Fruit fly (Drosophila melanogaster) whole organism, embryonic: Measurements from ENCODE around the gene CNMa.

Source experiments
- CG10321 ChIP-seq: fragments of 200-800 bp; sonication (Bioruptor generic); IDR thresholded peaks from 2 replicates; pipeline ENCODE4 v1.3.6; 2022; ENCODE audit warnings: missing biosample characterization, missing genetic modification characterization
- CG10462 ChIP-seq: fragments of 200-800 bp; sonication (Bioruptor generic); optimal IDR thresholded peaks from 2 replicates; lab custom pipeline; 2016; ENCODE audit warnings: missing biosample characterization, missing genetic modification characterization
- CG11085 ChIP-seq: fragments of 200-800 bp; sonication (Bioruptor generic); IDR thresholded peaks from 2 replicates; pipeline ENCODE4 v1.3.6; 2022; ENCODE audit warnings: missing biosample characterization, missing genetic modification characterization
- CG1233 ChIP-seq: fragments of 200-800 bp; sonication (Bioruptor generic); optimal IDR thresholded peaks from 4 replicates; lab custom pipeline; 2018; ENCODE audit warnings: missing biosample characterization, mild to moderate bottlenecking, missing genetic modification characterization
- CG13624 ChIP-seq: fragments of 200-800 bp; sonication (Bioruptor generic); optimal IDR thresholded peaks from 2 replicates; lab custom pipeline; 2016; ENCODE audit warnings: missing biosample characterization, missing genetic modification characterization
- CG15479 ChIP-seq: fragments of 200-800 bp; sonication (Bioruptor generic); optimal IDR thresholded peaks from 3 replicates; lab custom pipeline; 2019; ENCODE audit warnings: missing biosample characterization, mild to moderate bottlenecking, missing genetic modification characterization, moderate library complexity
- CG17359 ChIP-seq: fragments of 200-800 bp; sonication (Bioruptor generic); optimal IDR thresholded peaks from 3 replicates; lab custom pipeline; 2018; ENCODE audit warnings: missing biosample characterization, mild to moderate bottlenecking, missing genetic modification characterization, moderate library complexity
- CG18599 ChIP-seq: fragments of 200-800 bp; sonication (Bioruptor generic); optimal IDR thresholded peaks from 3 replicates; lab custom pipeline; 2017; ENCODE audit warnings: missing biosample characterization, missing genetic modification characterization, mild to moderate bottlenecking, moderate library complexity, missing genetic modification reagents
- CG18764 ChIP-seq: fragments of 200-800 bp; sonication (Bioruptor generic); optimal IDR thresholded peaks from 3 replicates; lab custom pipeline; 2016; ENCODE audit warnings: missing biosample characterization, missing genetic modification characterization
- CG3163 ChIP-seq: fragments of 200-800 bp; sonication (Bioruptor generic); optimal IDR thresholded peaks from 3 replicates; lab custom pipeline; 2016; ENCODE audit warnings: missing biosample characterization, missing genetic modification characterization
- CG6791 ChIP-seq: fragments of 200-800 bp; sonication (Bioruptor generic); IDR thresholded peaks from 3 replicates; pipeline ENCODE4 v1.3.6; 2022; ENCODE audit warnings: missing biosample characterization, missing genetic modification characterization; ENCODE audit not compliant: partially characterized antibody
- CG7928 ChIP-seq: fragments of 200-800 bp; sonication (Bioruptor generic); optimal IDR thresholded peaks from 2 replicates; lab custom pipeline; 2017; ENCODE audit warnings: missing biosample characterization, mild to moderate bottlenecking, missing genetic modification characterization
- CTCF ChIP-seq: fragments of 200-800 bp; sonication (Bioruptor generic); optimal IDR thresholded peaks from 2 replicates; lab custom pipeline; 2017; ENCODE audit warnings: missing biosample characterization, mild to moderate bottlenecking, missing genetic modification characterization, moderate library complexity
- Eip74EF ChIP-seq, 2 experiments: fragments of 200-800 bp in 1 of 2; fragments of >200 bp in 1 of 2; sonication (Bioruptor generic) in 1 of 2; optimal IDR thresholded peaks; 2 replicates each; lab custom pipeline; 2017 to 2019; ENCODE audit warnings: missing biosample characterization in 2 of 2, missing genetic modification characterization in 2 of 2, mild to moderate bottlenecking in 1 of 2, moderate library complexity in 1 of 2
- GATAe ChIP-seq: fragments of 200-800 bp; sonication (Bioruptor generic); conservative IDR thresholded peaks from 2 replicates; pipeline ENCODE4 v1.3.6; 2022; ENCODE audit warnings: missing biosample characterization, missing genetic modification characterization
- Gsc ChIP-seq: fragments of 200-800 bp; sonication (Bioruptor generic); IDR thresholded peaks from 2 replicates; pipeline ENCODE4 v1.3.6; 2022; ENCODE audit warnings: missing biosample characterization, missing genetic modification characterization
- HLH4C ChIP-seq: fragments of 200-800 bp; sonication (Bioruptor generic); IDR thresholded peaks from 3 replicates; pipeline ENCODE4 v1.3.6; 2022; ENCODE audit warnings: missing biosample characterization, missing genetic modification characterization; ENCODE audit not compliant: partially characterized antibody
- Myb ChIP-seq: fragments of 200-800 bp; sonication (Bioruptor generic); optimal IDR thresholded peaks from 2 replicates; lab custom pipeline; 2016; ENCODE audit warnings: missing biosample characterization, missing genetic modification characterization
- Poxn ChIP-seq: fragments of 200-800 bp; sonication (Bioruptor generic); IDR thresholded peaks from 2 replicates; pipeline ENCODE4 v1.3.6; 2022; ENCODE audit warnings: missing biosample characterization, missing genetic modification characterization
- Ravus ChIP-seq: fragments of 200-800 bp; sonication (Bioruptor generic); IDR thresholded peaks from 2 replicates; pipeline ENCODE4 v1.3.6; 2022; ENCODE audit warnings: missing biosample characterization, missing genetic modification characterization
- Six4 ChIP-seq: fragments of 200-800 bp; sonication (Bioruptor generic); optimal IDR thresholded peaks from 2 replicates; lab custom pipeline; 2016; ENCODE audit warnings: missing biosample characterization, missing genetic modification characterization
- Sry-δ ChIP-seq: fragments of 200-800 bp; sonication (Bioruptor generic); optimal IDR thresholded peaks from 2 replicates; lab custom pipeline; 2016; ENCODE audit warnings: missing biosample characterization, missing genetic modification characterization
- Tbp ChIP-seq: fragments of >200 bp; optimal IDR thresholded peaks from 2 replicates; lab custom pipeline; 2018; ENCODE audit warnings: missing biosample characterization, missing genetic modification characterization
- ara ChIP-seq: fragments of 200-800 bp; sonication (Bioruptor generic); IDR thresholded peaks from 2 replicates; pipeline ENCODE4 v1.3.6; 2022; ENCODE audit warnings: missing biosample characterization, missing genetic modification characterization
- bab2 ChIP-seq: fragments of 200-800 bp; sonication (Bioruptor generic); optimal IDR thresholded peaks from 2 replicates; lab custom pipeline; 2016; ENCODE audit warnings: missing biosample characterization, missing genetic modification characterization
- bowl ChIP-seq: fragments of 200-800 bp; sonication (Bioruptor generic); IDR thresholded peaks from 2 replicates; pipeline ENCODE4 v1.3.6; 2022; ENCODE audit warnings: missing biosample characterization, missing genetic modification characterization
- cas ChIP-seq: fragments of 200-800 bp; sonication (Bioruptor generic); IDR thresholded peaks from 2 replicates; pipeline ENCODE4 v1.3.6; 2022; ENCODE audit warnings: missing biosample characterization, missing genetic modification characterization
- crc ChIP-seq: fragments of 200-800 bp; sonication (Bioruptor generic); optimal IDR thresholded peaks from 2 replicates; lab custom pipeline; 2016; ENCODE audit warnings: missing biosample characterization, missing genetic modification characterization
- crol ChIP-seq: fragments of 200-800 bp; sonication (Bioruptor generic); IDR thresholded peaks from 2 replicates; pipeline ENCODE4 v1.3.6; 2022; ENCODE audit warnings: missing biosample characterization, missing genetic modification characterization
- dmrt99B ChIP-seq: fragments of 200-800 bp; sonication (Bioruptor generic); optimal IDR thresholded peaks from 2 replicates; lab custom pipeline; 2018; ENCODE audit warnings: missing biosample characterization, mild to moderate bottlenecking, missing genetic modification characterization, moderate library complexity
- emc ChIP-seq: fragments of 200-800 bp; sonication (Bioruptor generic); optimal IDR thresholded peaks from 2 replicates; lab custom pipeline; 2016; ENCODE audit warnings: missing biosample characterization, missing genetic modification characterization
- exex ChIP-seq: fragments of 200-800 bp; sonication (Bioruptor generic); optimal IDR thresholded peaks from 4 replicates; lab custom pipeline; 2018; ENCODE audit warnings: missing biosample characterization, mild to moderate bottlenecking, missing genetic modification characterization, moderate library complexity
- fd96Cb ChIP-seq: fragments of 200-800 bp; sonication (Bioruptor generic); optimal IDR thresholded peaks from 2 replicates; lab custom pipeline; 2018; ENCODE audit warnings: missing biosample characterization, mild to moderate bottlenecking, missing genetic modification characterization, moderate library complexity
- gcm ChIP-seq: fragments of 200-800 bp; sonication (Bioruptor generic); optimal IDR thresholded peaks from 2 replicates; lab custom pipeline; 2019; ENCODE audit warnings: missing biosample characterization, mild to moderate bottlenecking, missing genetic modification characterization, moderate library complexity
- gcm2 ChIP-seq: fragments of 200-800 bp; sonication (Bioruptor generic); optimal IDR thresholded peaks from 2 replicates; lab custom pipeline; 2016; ENCODE audit warnings: missing biosample characterization, missing genetic modification characterization
- gsb ChIP-seq: fragments of 200-800 bp; sonication (Bioruptor generic); IDR thresholded peaks from 2 replicates; pipeline ENCODE4 v1.3.6; 2022; ENCODE audit warnings: missing biosample characterization, missing genetic modification characterization
- jing ChIP-seq: fragments of 200-800 bp; sonication (Bioruptor generic); optimal IDR thresholded peaks from 2 replicates; lab custom pipeline; 2018; ENCODE audit warnings: missing biosample characterization, mild to moderate bottlenecking, missing genetic modification characterization
- klu ChIP-seq: fragments of 200-800 bp; sonication (Bioruptor generic); IDR thresholded peaks from 2 replicates; pipeline ENCODE4 v1.3.6; 2022; ENCODE audit warnings: missing biosample characterization, missing genetic modification characterization
- nom ChIP-seq: fragments of 200-800 bp; sonication (Bioruptor generic); optimal IDR thresholded peaks from 2 replicates; lab custom pipeline; 2017; ENCODE audit warnings: missing biosample characterization, missing genetic modification characterization, mild to moderate bottlenecking, moderate library complexity, missing genetic modification reagents
- pb ChIP-seq: fragments of 200-800 bp; sonication (Bioruptor generic); optimal IDR thresholded peaks from 3 replicates; lab custom pipeline; 2016; ENCODE audit warnings: missing biosample characterization, missing genetic modification characterization
- pfk ChIP-seq: fragments of 200-800 bp; sonication (Bioruptor generic); optimal IDR thresholded peaks from 2 replicates; lab custom pipeline; 2018; ENCODE audit warnings: missing biosample characterization, mild to moderate bottlenecking, missing genetic modification characterization, moderate library complexity
- prd ChIP-seq, 3 experiments: fragments of >200 bp in 2 of 3; fragments of 200-800 bp in 1 of 3; sonication (Bioruptor generic) in 1 of 3; optimal IDR thresholded peaks in 2 of 3; IDR thresholded peaks in 1 of 3; 2 replicates in 2 of 3; 3 replicates in 1 of 3; pipeline versions ENCODE4 v1.3.6 to Lab custom; 2017 to 2022; ENCODE audit warnings: missing biosample characterization in 1 of 3, missing genetic modification characterization in 1 of 3
- sens ChIP-seq: fragments of 200-800 bp; sonication (Bioruptor generic); peaks from one replicate; lab custom pipeline; 2016; ENCODE audit warnings: missing biosample characterization, missing genetic modification characterization
- sim ChIP-seq: fragments of 200-800 bp; sonication (Bioruptor generic); IDR thresholded peaks from 2 replicates; pipeline ENCODE4 v1.3.6; 2022; ENCODE audit warnings: missing biosample characterization, missing genetic modification characterization
- sqz ChIP-seq: fragments of 200-800 bp; sonication (Bioruptor generic); optimal IDR thresholded peaks from 3 replicates; lab custom pipeline; 2018; ENCODE audit warnings: missing biosample characterization, mild to moderate bottlenecking, missing genetic modification characterization
- sr ChIP-seq: fragments of 200-800 bp; sonication (Bioruptor generic); IDR thresholded peaks from 3 replicates; pipeline ENCODE4 v1.3.6; 2022; ENCODE audit warnings: missing biosample characterization, missing genetic modification characterization
- tgo ChIP-seq: fragments of 200-800 bp; sonication (Bioruptor generic); IDR thresholded peaks from 3 replicates; pipeline ENCODE4 v1.3.6; 2022; ENCODE audit warnings: missing biosample characterization, missing genetic modification characterization
- wdn ChIP-seq: fragments of 200-800 bp; sonication (Bioruptor generic); IDR thresholded peaks from 2 replicates; pipeline ENCODE4 v1.3.6; 2022; ENCODE audit warnings: missing biosample characterization, missing genetic modification characterization
- yki ChIP-seq: fragments of >200 bp; optimal IDR thresholded peaks from 3 replicates; lab custom pipeline; 2018
- zfh2 ChIP-seq: fragments of 200-800 bp; sonication (Bioruptor generic); optimal IDR thresholded peaks from 2 replicates; lab custom pipeline; 2016; ENCODE audit warnings: missing biosample characterization, missing genetic modification characterization

Gene CNMa

DNA sequence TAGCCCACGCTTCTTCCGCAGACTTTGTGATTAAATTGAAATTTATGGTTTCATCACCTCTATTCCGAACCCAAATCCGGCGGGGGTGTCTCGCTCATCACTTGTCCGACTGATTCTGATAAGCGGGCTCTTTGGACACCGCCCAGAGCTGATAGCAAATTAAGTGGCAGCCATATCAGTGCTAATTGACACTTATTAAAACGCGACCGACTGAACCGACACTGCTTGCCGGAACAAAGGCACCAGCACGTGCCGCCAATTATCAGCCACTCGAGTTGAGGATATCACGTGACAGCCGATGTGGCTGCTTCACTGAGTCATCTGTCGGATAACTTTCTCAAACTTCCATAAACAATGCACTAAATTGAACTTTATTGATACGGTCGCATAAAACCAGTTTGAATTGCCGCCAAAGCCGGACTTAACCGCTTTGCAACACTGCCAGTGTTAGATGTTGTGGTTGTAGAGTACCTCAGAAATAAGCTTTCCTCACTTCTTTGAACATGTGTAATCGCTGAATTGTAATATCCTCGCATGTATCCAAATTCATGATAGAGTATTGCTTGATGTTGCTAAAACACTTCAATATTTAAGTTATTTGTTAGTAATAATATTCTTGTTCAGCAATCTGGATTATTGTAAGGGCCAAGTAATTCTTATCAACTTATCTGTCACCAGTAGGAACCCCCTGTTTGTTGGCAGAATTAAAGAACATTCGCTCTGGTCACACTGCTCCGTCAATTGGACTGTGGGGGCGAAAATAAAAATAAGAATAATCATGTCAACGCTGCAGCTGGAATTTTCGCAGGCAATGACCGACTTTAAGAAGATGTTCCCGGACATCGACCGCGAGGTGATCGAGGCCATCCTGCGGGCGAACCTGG, 1.3 kb upstream of the CNMa start, which contains the start of gene CG12024 (continued):
- peak; percentile 71 for TF ChIP-seq Sry-δ (GFP tag; lab: Kevin White, UChicago)
- TF ChIP-seq CG18764 (GFP tag; lab: Kevin White, UChicago) = peak; percentile 40
- TF ChIP-seq pfk (GFP tag; lab: Kevin White, UChicago) = no peak
- TF ChIP-seq Ravus (GFP tag; lab: Robert Waterston, UW) = no peak; the same call in 1 of the 2 replicates
- peak; percentile 63 for TF ChIP-seq CG17359 (tag; lab: Kevin White, UChicago)
- TF ChIP-seq CG11085 (GFP tag; lab: Robert Waterston, UW) = peak; percentile 32; the same call in 1 of the 2 replicates
- peak; percentile 10 for TF ChIP-seq CG10462 (GFP tag; lab: Kevin White, UChicago)
- TF ChIP-seq sim (GFP tag; lab: Robert Waterston, UW) = no peak
- TF ChIP-seq HLH4C (GFP tag; lab: Robert Waterston, UW) = no peak
- TF ChIP-seq Tbp (GFP tag; lab: Kevin White, UChicago) = no peak
- peak; percentile 44; the same call in 1 of the 3 replicates for TF ChIP-seq sr (GFP tag; lab: Robert Waterston, UW)
- TF ChIP-seq gsb (GFP tag; lab: Robert Waterston, UW) = no peak
- TF ChIP-seq gcm2 (GFP tag; lab: Kevin White, UChicago) = peak; percentile 39
- TF ChIP-seq CG18599 = peak; percentile 65
- TF ChIP-seq cas = peak; percentile 25; the same call in 1 of the 2 replicates
- TF ChIP-seq Six4 (GFP tag; lab: Kevin White, UChicago) = peak; percentile 31
- TF ChIP-seq crol = no peak
- TF ChIP-seq Poxn = no peak
- peak; percentile 49 for TF ChIP-seq CG7928 (GFP tag; lab: Kevin White, UChicago)
- peak; percentile 24 for TF ChIP-seq GATAe (GFP tag; lab: Robert Waterston, UW)
- TF ChIP-seq CG3163 (GFP tag; lab: Kevin White, UChicago) = peak; percentile 62
- no peak for TF ChIP-seq prd (optimal IDR thresholded peaks at IDR 0.05; lab: Kevin White, UChicago)
- TF ChIP-seq prd (GFP tag; IDR thresholded peaks at IDR 0.05; lab: Robert Waterston, UW) = peak; percentile 59; the same call in 2 of the 3 replicates
- TF ChIP-seq sens (GFP tag; lab: Kevin White, UChicago) = peak; percentile 92
- TF ChIP-seq dmrt99B (tag; lab: Kevin White, UChicago) = no peak
- peak; percentile 69 for TF ChIP-seq emc (GFP tag; lab: Kevin White, UChicago)
- no peak for TF ChIP-seq pb (GFP tag; lab: Kevin White, UChicago)
- TF ChIP-seq zfh2 (GFP tag; lab: Kevin White, UChicago) = peak; percentile 79
- TF ChIP-seq exex (tag; lab: Kevin White, UChicago) = peak; percentile 55
- TF ChIP-seq yki (lab: Kevin White, UChicago) = no peak
- TF ChIP-seq nom = no peak
- TF ChIP-seq CTCF = peak; percentile 33
- TF ChIP-seq Eip74EF (GFP tag; optimal IDR thresholded peaks at IDR 0.05; lab: Kevin White, UChicago) = no peak
- peak; percentile 52 for TF ChIP-seq Myb (GFP tag; lab: Kevin White, UChicago)
- peak; percentile 54 for TF ChIP-seq CG1233 (GFP tag; lab: Kevin White, UChicago)
- TF ChIP-seq CG6791 (GFP tag; lab: Robert Waterston, UW) = no peak
- TF ChIP-seq fd96Cb = peak; percentile 51
- no peak for TF ChIP-seq CG15479 (GFP tag; lab: Kevin White, UChicago)
- peak; percentile 26 for TF ChIP-seq gcm (GFP tag; lab: Kevin White, UChicago)
- peak; percentile 43 for TF ChIP-seq jing
- peak; percentile 56; the same call in 2 of the 3 replicates for TF ChIP-seq tgo
- TF ChIP-seq klu (GFP tag; lab: Robert Waterston, UW) = peak; percentile 66; the same call in 1 of the 2 replicates
- TF ChIP-seq ara = no peak
- no peak for TF ChIP-seq CG10321
- TF ChIP-seq sqz = no peak
- 0 out of 2 replicates have a peak, but pooled peaks have one; percentile 33 for TF ChIP-seq wdn (GFP tag; lab: Robert Waterston, UW)
- TF ChIP-seq crc (GFP tag; lab: Kevin White, UChicago) = peak; percentile 25
- TF ChIP-seq CG13624 (GFP tag; lab: Kevin White, UChicago) = peak; percentile 74
- no peak for TF ChIP-seq bowl (GFP tag; lab: Robert Waterston, UW)
- TF ChIP-seq Gsc (GFP tag; lab: Robert Waterston, UW) = no peak
- TF ChIP-seq bab2 (GFP tag; lab: Kevin White, UChicago) = peak; percentile 76
